Fruit fly (Drosophila melanogaster): Measurements from ENCODE around the gene Lsd-2.

The Lsd-2 gene

dm6 chrX:15082681-15083080 is 6.7 kb upstream of the Lsd-2 start, which contains the start of gene CG33178:
Gene CG33178, plus strand, starts transcription at chrX:15082827.
- TF ChIP-seq ovo (GFP tag; optimal IDR thresholded peaks at IDR 0.05) (no peak), Clk (GFP tag; optimal IDR thresholded peaks at IDR 0.05) (no peak), CG14711 (tag; optimal IDR thresholded peaks at IDR 0.05) (no peak), CG33017 (tag; optimal IDR thresholded peaks at IDR 0.05) (no peak), Mnt (GFP tag; optimal IDR thresholded peaks at IDR 0.05) (no peak), CG1620 (GFP tag; optimal IDR thresholded peaks at IDR 0.05) (no peak), CG5204 (GFP tag; optimal IDR thresholded peaks at IDR 0.05) (no peak), Crg-1 (GFP tag; optimal IDR thresholded peaks at IDR 0.05) (no peak), cnc (optimal IDR thresholded peaks at IDR 0.05) (no peak), kay (GFP tag; ENCODE audit: borderline replicate concordance) (no peak), toe (GFP tag; optimal IDR thresholded peaks at IDR 0.05) (no peak)

dm6 chrX:15080780-15081402 is 4.9 kb upstream of the Lsd-2 start, which contains the start of gene CG33177:
Gene CG33177, plus strand, starts transcription at chrX:15081367.
- TF ChIP-seq Hr96 (GFP tag; optimal IDR thresholded peaks at IDR 0.05) (no peak), CG7045 (GFP tag; optimal IDR thresholded peaks at IDR 0.05) (no peak), pad (GFP tag; optimal IDR thresholded peaks at IDR 0.05) (peak; percentile 39), CG12768 (GFP tag; optimal IDR thresholded peaks at IDR 0.05) (no peak), cic (GFP tag; optimal IDR thresholded peaks at IDR 0.05) (no peak), tj (GFP tag; optimal IDR thresholded peaks at IDR 0.05) (peak; percentile 15), Mnt (GFP tag; optimal IDR thresholded peaks at IDR 0.05) (peak; percentile 28), Clk (GFP tag; optimal IDR thresholded peaks at IDR 0.05) (no peak), CG11617 (GFP tag; optimal IDR thresholded peaks at IDR 0.05) (no peak), CG1620 (GFP tag; optimal IDR thresholded peaks at IDR 0.05) (peak; percentile 33), Crg-1 (GFP tag; optimal IDR thresholded peaks at IDR 0.05) (no peak), cnc (optimal IDR thresholded peaks at IDR 0.05) (no peak), CG14711 (tag; optimal IDR thresholded peaks at IDR 0.05) (no peak), CG7101 (tag; optimal IDR thresholded peaks at IDR 0.05) (peak; percentile 17), kay (GFP tag; ENCODE audit: borderline replicate concordance) (no peak), bab1 (GFP tag; optimal IDR thresholded peaks at IDR 0.05) (peak; percentile 62), CG33017 (tag; optimal IDR thresholded peaks at IDR 0.05) (no peak), ovo (GFP tag; optimal IDR thresholded peaks at IDR 0.05) (no peak), toe (GFP tag; optimal IDR thresholded peaks at IDR 0.05) (peak; percentile 17), CG5204 (GFP tag; optimal IDR thresholded peaks at IDR 0.05) (no peak)

DNA sequence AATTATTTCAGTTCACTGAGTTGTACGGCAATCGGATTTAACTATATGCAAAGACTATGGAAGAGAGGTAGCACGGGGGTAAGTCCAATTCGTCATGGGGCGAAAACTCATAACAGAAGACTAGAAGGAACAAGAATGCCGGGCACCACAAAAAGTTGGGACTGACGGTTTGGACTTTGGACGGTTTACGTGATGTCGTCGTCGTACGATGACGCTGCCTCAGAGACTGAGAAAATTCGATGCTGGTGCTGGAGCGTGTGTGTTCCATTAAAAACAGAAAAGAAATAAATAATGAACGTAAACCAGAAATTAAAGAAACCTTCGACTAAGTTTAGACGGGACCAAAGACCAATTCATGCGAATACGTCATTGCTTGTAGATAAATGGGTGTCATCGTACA is 3.9 kb upstream of the Lsd-2 start:
- TF ChIP-seq Hr96 (GFP tag; optimal IDR thresholded peaks at IDR 0.05) = peak; percentile 21
- peak; percentile 60 for TF ChIP-seq CG12768 (GFP tag; optimal IDR thresholded peaks at IDR 0.05)
- TF ChIP-seq bab1 (GFP tag; optimal IDR thresholded peaks at IDR 0.05) = no peak

- TF ChIP-seq toe (GFP tag; optimal IDR thresholded peaks at IDR 0.05) = peak; percentile 14
- TF ChIP-seq kay (GFP tag; ENCODE audit: borderline replicate concordance) = peak; percentile 95
- no peak for TF ChIP-seq CG33017 (tag; optimal IDR thresholded peaks at IDR 0.05)
- TF ChIP-seq CG12768 (GFP tag; optimal IDR thresholded peaks at IDR 0.05) = peak; percentile 61
- TF ChIP-seq cic (GFP tag; optimal IDR thresholded peaks at IDR 0.05) = peak; percentile 84
- no peak for TF ChIP-seq ovo (GFP tag; optimal IDR thresholded peaks at IDR 0.05)
- no peak for TF ChIP-seq CG7045 (GFP tag; optimal IDR thresholded peaks at IDR 0.05)
Observed at dm6 chrX:15079163-15079809, 3.3 kb upstream of the Lsd-2 start.

DNA sequence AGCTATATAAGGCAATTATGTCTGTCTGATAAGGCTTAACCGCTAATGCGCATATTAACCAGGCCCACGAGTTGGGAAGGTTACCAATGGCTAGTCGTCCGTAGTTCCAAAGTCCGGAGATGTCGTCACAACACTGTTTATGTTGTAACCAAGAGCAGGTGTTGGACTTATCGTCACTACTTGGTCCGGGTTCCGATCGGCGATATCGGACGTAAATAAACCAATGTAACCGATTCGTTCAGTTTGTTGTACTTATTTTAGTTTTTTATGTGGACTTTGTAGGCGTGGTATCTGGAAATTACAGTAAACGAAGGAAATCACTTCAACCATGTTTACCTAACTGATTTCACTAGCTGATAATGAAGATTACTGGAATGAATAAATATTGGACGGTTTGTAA is 2.4 kb upstream of the Lsd-2 start:
- TF ChIP-seq kay (GFP tag; ENCODE audit: borderline replicate concordance) = peak; percentile 73
- no peak for TF ChIP-seq Clk (GFP tag; optimal IDR thresholded peaks at IDR 0.05)
- no peak for TF ChIP-seq cnc (optimal IDR thresholded peaks at IDR 0.05)
- no peak for TF ChIP-seq CG33017 (tag; optimal IDR thresholded peaks at IDR 0.05)
- TF ChIP-seq CG7045 (GFP tag; optimal IDR thresholded peaks at IDR 0.05) = no peak
- no peak for TF ChIP-seq pad (GFP tag; optimal IDR thresholded peaks at IDR 0.05)
- TF ChIP-seq CG11617 (GFP tag; optimal IDR thresholded peaks at IDR 0.05) = no peak
- no peak for TF ChIP-seq CG5204 (GFP tag; optimal IDR thresholded peaks at IDR 0.05)
- no peak for TF ChIP-seq Mnt (GFP tag; optimal IDR thresholded peaks at IDR 0.05)
- TF ChIP-seq cic (GFP tag; optimal IDR thresholded peaks at IDR 0.05) = peak; percentile 79
- peak; percentile 8 for TF ChIP-seq Hr96 (GFP tag; optimal IDR thresholded peaks at IDR 0.05)
- no peak for TF ChIP-seq CG12768 (GFP tag; optimal IDR thresholded peaks at IDR 0.05)
- TF ChIP-seq CG7101 (tag; optimal IDR thresholded peaks at IDR 0.05) = peak; percentile 28
- peak; percentile 88 for TF ChIP-seq ovo (GFP tag; optimal IDR thresholded peaks at IDR 0.05)
- peak; percentile 14 for TF ChIP-seq CG14711 (tag; optimal IDR thresholded peaks at IDR 0.05)
- no peak for TF ChIP-seq toe (GFP tag; optimal IDR thresholded peaks at IDR 0.05)
- no peak for TF ChIP-seq bab1 (GFP tag; optimal IDR thresholded peaks at IDR 0.05)
- peak; percentile 56 for TF ChIP-seq Crg-1 (GFP tag; optimal IDR thresholded peaks at IDR 0.05)
- TF ChIP-seq CG1620 (GFP tag; optimal IDR thresholded peaks at IDR 0.05) = no peak

DNA sequence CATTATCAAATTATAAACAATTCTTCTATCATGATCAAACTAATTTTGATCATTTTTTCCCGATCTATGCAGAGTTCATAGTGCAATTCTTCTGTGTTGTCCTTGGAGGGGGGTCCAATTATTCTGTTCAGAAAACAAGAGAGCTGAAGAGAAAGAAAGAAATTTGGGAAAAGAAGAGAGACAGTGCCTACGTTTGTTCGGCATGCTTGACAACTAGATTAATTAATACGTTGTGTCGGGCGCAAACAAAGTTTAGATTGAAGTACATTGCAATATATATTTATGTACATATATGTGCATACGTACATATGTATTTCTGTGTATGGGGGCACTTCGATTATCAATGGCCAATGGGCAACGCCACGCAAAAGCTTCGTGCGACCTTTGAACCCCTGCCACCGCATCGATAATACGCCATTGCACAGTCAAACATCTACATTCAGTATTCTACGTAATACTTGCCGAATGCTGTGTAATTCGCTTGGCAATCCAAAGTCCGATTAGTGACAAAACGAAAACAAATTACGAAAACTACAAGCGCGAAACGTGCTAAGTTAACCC is 1.6 kb upstream of the Lsd-2 start:
- TF ChIP-seq Hr96 (GFP tag; optimal IDR thresholded peaks at IDR 0.05) (peak; percentile 40), cic (GFP tag; optimal IDR thresholded peaks at IDR 0.05) (peak; percentile 40), ovo (GFP tag; optimal IDR thresholded peaks at IDR 0.05) (no peak), cnc (optimal IDR thresholded peaks at IDR 0.05) (no peak), CG33017 (tag; optimal IDR thresholded peaks at IDR 0.05) (no peak), tj (GFP tag; optimal IDR thresholded peaks at IDR 0.05) (peak; percentile 45), CG12768 (GFP tag; optimal IDR thresholded peaks at IDR 0.05) (peak; percentile 48), CG5204 (GFP tag; optimal IDR thresholded peaks at IDR 0.05) (no peak), CG14711 (tag; optimal IDR thresholded peaks at IDR 0.05) (no peak), CG11617 (GFP tag; optimal IDR thresholded peaks at IDR 0.05) (no peak), Crg-1 (GFP tag; optimal IDR thresholded peaks at IDR 0.05) (no peak), pad (GFP tag; optimal IDR thresholded peaks at IDR 0.05) (no peak), bab1 (GFP tag; optimal IDR thresholded peaks at IDR 0.05) (no peak), Mnt (GFP tag; optimal IDR thresholded peaks at IDR 0.05) (peak; percentile 3), CG7101 (tag; optimal IDR thresholded peaks at IDR 0.05) (no peak), CG1620 (GFP tag; optimal IDR thresholded peaks at IDR 0.05) (no peak), kay (GFP tag; ENCODE audit: borderline replicate concordance) (no peak), CG7045 (GFP tag; optimal IDR thresholded peaks at IDR 0.05) (no peak), Clk (GFP tag; optimal IDR thresholded peaks at IDR 0.05) (no peak), toe (GFP tag; optimal IDR thresholded peaks at IDR 0.05) (no peak)
